Worm (Caenorhabditis elegans) whole organism, late embryonic: ENCODE measurements around the gene C40A11.8.

Source experiments
- ceh-19 ChIP-seq: fragments of 200-800 bp; sonication (Bioruptor generic); optimal IDR thresholded peaks from 2 replicates; lab custom pipeline; 2018; ENCODE audit warnings: mild to moderate bottlenecking, missing genetic modification characterization, missing compliant biosample characterization
- ceh-2 ChIP-seq: sonication (generic microtip); optimal IDR thresholded peaks from 2 replicates; lab custom pipeline; 2016; ENCODE audit warnings: missing genotype, missing genetic modification characterization, missing compliant biosample characterization
- ceh-9 ChIP-seq: sonication (generic microtip); optimal IDR thresholded peaks from 2 replicates; lab custom pipeline; 2016; ENCODE audit warnings: mild to moderate bottlenecking, missing genetic modification characterization, inconsistent platforms, missing compliant biosample characterization
- elt-2 ChIP-seq: sonication (generic microtip); optimal IDR thresholded peaks from 2 replicates; lab custom pipeline; 2016; ENCODE audit warnings: missing genetic modification reagents, missing genetic modification characterization, missing compliant biosample characterization
- fax-1 ChIP-seq: sonication (generic microtip); optimal IDR thresholded peaks from 2 replicates; lab custom pipeline; 2016; ENCODE audit warnings: missing genotype, missing genetic modification characterization, missing compliant biosample characterization
- lin-11 ChIP-seq: fragments of 200-800 bp; sonication (Bioruptor generic); optimal IDR thresholded peaks from 2 replicates; lab custom pipeline; 2018; ENCODE audit warnings: mild to moderate bottlenecking, missing genetic modification characterization, missing compliant biosample characterization
- madf-2 ChIP-seq: sonication (generic microtip); optimal IDR thresholded peaks from 2 replicates; lab custom pipeline; 2017; ENCODE audit warnings: missing genetic modification characterization, missing compliant biosample characterization
- nfya-1 ChIP-seq: sonication (generic microtip); optimal IDR thresholded peaks from 2 replicates; lab custom pipeline; 2017; ENCODE audit warnings: missing genetic modification characterization, mild to moderate bottlenecking, missing compliant biosample characterization, antibody characterized with exemption, moderate library complexity
- pat-9 ChIP-seq: fragments of 200-800 bp; sonication (Bioruptor generic); optimal IDR thresholded peaks from 2 replicates; lab custom pipeline; 2018; ENCODE audit warnings: mild to moderate bottlenecking, missing genetic modification characterization, moderate library complexity, missing compliant biosample characterization
- pha-2 ChIP-seq: sonication (generic microtip); optimal IDR thresholded peaks from 2 replicates; lab custom pipeline; 2017; ENCODE audit warnings: mild to moderate bottlenecking, missing genetic modification characterization, missing compliant biosample characterization
- pha-4 ChIP-seq: fragments of 150-350 bp; optimal IDR thresholded peaks from 2 replicates; lab custom pipeline; 2018; ENCODE audit warnings: missing biosample characterization, missing genetic modification reagents, missing genetic modification characterization
- pqm-1 ChIP-seq: sonication (generic microtip); optimal IDR thresholded peaks from 2 replicates; lab custom pipeline; 2016; ENCODE audit warnings: missing genetic modification characterization, missing compliant biosample characterization
- syd-9 ChIP-seq: sonication (generic microtip); optimal IDR thresholded peaks from 2 replicates; lab custom pipeline; 2016; ENCODE audit warnings: mild to moderate bottlenecking, missing genetic modification characterization, moderate library complexity, missing compliant biosample characterization
- unc-86 ChIP-seq: sonication (generic microtip); optimal IDR thresholded peaks from 2 replicates; lab custom pipeline; 2016; ENCODE audit warnings: missing genetic modification characterization, missing compliant biosample characterization

DNA sequence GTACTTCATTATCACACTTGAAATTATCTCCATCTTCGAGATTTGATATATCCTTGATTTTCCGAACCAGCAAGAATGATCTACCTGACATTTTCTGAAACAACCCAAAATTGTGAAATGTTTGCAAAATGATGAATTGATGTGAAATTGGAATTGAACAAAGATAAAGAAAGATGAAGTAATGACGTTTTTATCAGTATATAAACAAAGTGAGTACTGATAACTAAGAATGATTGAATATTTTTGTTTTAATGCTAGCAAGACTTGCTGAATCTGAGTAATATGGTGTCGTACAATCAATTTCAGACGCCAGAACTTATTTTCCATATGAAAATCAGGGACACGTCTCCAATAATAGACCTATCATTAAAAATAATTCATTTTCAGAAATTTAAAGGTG lies 28.6 kb downstream of the C40A11.8 start, which contains the start of gene math-37:
- no peak for TF ChIP-seq madf-2 (tag; lab: Kevin White, UChicago)
- TF ChIP-seq ceh-9 = no peak
- TF ChIP-seq pqm-1 (tag; lab: Kevin White, UChicago) = no peak
- TF ChIP-seq lin-11 (tag; lab: Kevin White, UChicago) = no peak
- TF ChIP-seq elt-2 (tag; lab: Kevin White, UChicago) = no peak
- TF ChIP-seq pha-4 (tag; lab: Kevin White, UChicago) = no peak
- no peak for TF ChIP-seq ceh-19 (GFP tag; lab: Kevin White, UChicago)
- no peak for TF ChIP-seq fax-1 (tag; lab: Kevin White, UChicago)
- no peak for TF ChIP-seq pat-9 (tag; lab: Kevin White, UChicago)
- no peak for TF ChIP-seq unc-86 (tag; lab: Kevin White, UChicago)
- TF ChIP-seq ceh-2 (tag; lab: Kevin White, UChicago) = no peak
- no peak for TF ChIP-seq pha-2
- no peak for TF ChIP-seq syd-9 (tag; lab: Kevin White, UChicago)
- no peak for TF ChIP-seq nfya-1 (tag; lab: Kevin White, UChicago)
